Fruit fly (Drosophila melanogaster) whole organism, adult: ENCODE measurements around the gene Atox1.

Experiments used
- CG11617 ChIP-seq: fragments of 200-800 bp; sonication (Bioruptor generic); optimal IDR thresholded peaks from 2 replicates; lab custom pipeline; 2017; ENCODE audit warnings: mild to moderate bottlenecking, missing biosample characterization, missing genetic modification reagents, missing genetic modification characterization
- kay ChIP-seq: fragments of 200-800 bp; sonication (Bioruptor generic); peaks from one replicate; lab custom pipeline; 2016; ENCODE audit warnings: missing biosample characterization, missing genetic modification characterization, borderline replicate concordance

DNA sequence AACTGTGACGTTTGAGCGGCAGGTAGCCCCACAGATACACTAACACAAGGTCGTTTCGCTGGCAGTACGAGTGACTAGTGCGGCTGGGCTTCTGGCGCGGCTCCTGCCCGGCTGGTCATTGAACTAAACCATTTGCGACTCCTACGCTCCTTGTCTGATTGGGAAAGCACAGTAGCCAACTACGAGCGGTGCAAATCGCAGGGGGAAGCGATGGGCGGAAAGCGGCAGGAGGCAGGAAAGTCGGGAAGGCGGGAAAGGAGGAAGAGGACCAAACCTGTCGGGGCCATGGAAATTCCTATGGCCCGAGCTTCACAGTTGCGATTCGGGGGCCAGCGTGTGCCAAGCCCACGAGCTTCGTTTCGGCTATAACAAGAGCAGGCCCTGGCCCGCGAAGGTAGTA lies 3.4 kb downstream of the Atox1 start:
- TF ChIP-seq kay (GFP tag; lab: Kevin White, UChicago) (no peak), CG11617 (no peak)
